Worm (Caenorhabditis elegans): Measurements from ENCODE around the gene Y50D4C.3.

DNA sequence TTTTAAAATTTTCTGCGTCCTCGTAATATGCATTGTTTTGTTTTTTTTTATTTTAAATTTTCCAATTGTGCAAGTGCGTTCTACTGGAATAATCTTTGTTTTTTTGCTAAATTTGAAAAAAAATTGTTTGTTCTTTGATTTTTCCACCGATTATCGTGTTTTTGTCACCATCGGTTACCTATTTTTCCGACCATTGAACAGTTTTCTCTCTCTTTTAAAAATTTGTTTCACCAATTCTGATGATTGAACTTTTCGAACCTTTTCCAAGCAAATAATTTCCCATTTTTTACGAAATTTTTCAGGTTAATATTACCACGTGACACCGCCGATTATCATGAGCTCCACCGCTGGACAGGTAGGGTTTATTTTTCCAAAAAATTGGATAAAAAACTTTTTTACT, 33.6 kb downstream of the Y50D4C.3 start, which contains the start of gene adh-5:
- no peak for TF ChIP-seq pqm-1 (tag; optimal IDR thresholded peaks at IDR 0.05)
- no peak for TF ChIP-seq ets-4 (tag; optimal IDR thresholded peaks at IDR 0.05)
